Worm (Caenorhabditis elegans) whole organism, early embryonic: ENCODE data around the gene F55G11.7.

Source experiments
- F13C5.2 ChIP-seq: sonication (generic microtip); optimal IDR thresholded peaks from 2 replicates; lab custom pipeline; 2017; ENCODE audit warnings: mild to moderate bottlenecking, missing genetic modification characterization, inconsistent platforms, missing compliant biosample characterization
- aly-1 ChIP-seq: sonication (generic microtip); optimal IDR thresholded peaks from 2 replicates; lab custom pipeline; 2016; ENCODE audit warnings: missing genetic modification characterization, missing compliant biosample characterization
- ama-1 ChIP-seq: fragments of 150-350 bp; optimal IDR thresholded peaks from 2 replicates; lab custom pipeline; 2014
- ceh-13 ChIP-seq: fragments of 200-800 bp; sonication (Bioruptor generic); optimal IDR thresholded peaks from 2 replicates; lab custom pipeline; 2018; ENCODE audit warnings: mild to moderate bottlenecking, missing genetic modification characterization, missing compliant biosample characterization
- ceh-36 ChIP-seq: sonication (generic microtip); optimal IDR thresholded peaks from 2 replicates; lab custom pipeline; 2016; ENCODE audit warnings: missing genetic modification characterization, inconsistent platforms, missing compliant biosample characterization
- ets-7 ChIP-seq: sonication (generic microtip); optimal IDR thresholded peaks from 2 replicates; lab custom pipeline; 2016; ENCODE audit warnings: missing genotype, missing genetic modification characterization, missing compliant biosample characterization
- flt-1 ChIP-seq: fragments of 200-800 bp; sonication (Bioruptor generic); IDR thresholded peaks from 2 replicates; pipeline ENCODE4 v1.3.6; 2022; ENCODE audit warnings: missing genetic modification characterization, missing compliant biosample characterization
- hmbx-1 ChIP-seq: sonication (generic microtip); optimal IDR thresholded peaks from 2 replicates; lab custom pipeline; 2016; ENCODE audit warnings: mild to moderate bottlenecking, missing genetic modification characterization, missing compliant biosample characterization
- hmg-4 ChIP-seq: fragments of 200-800 bp; sonication (Bioruptor generic); optimal IDR thresholded peaks from 2 replicates; lab custom pipeline; 2018; ENCODE audit warnings: mild to moderate bottlenecking, missing genetic modification characterization, missing compliant biosample characterization
- hnd-1 ChIP-seq: sonication (generic microtip); optimal IDR thresholded peaks from 2 replicates; lab custom pipeline; 2016; ENCODE audit warnings: missing genetic modification characterization, missing compliant biosample characterization
- pes-1 ChIP-seq: fragments of 200-800 bp; sonication (Bioruptor generic); IDR thresholded peaks from 2 replicates; pipeline ENCODE4 v1.3.6; 2022; ENCODE audit warnings: missing genetic modification reagents, missing genetic modification characterization, missing compliant biosample characterization
- scrt-1 ChIP-seq: fragments of 200-800 bp; sonication (Bioruptor generic); IDR thresholded peaks from 2 replicates; pipeline ENCODE4 v1.3.6; 2022; ENCODE audit warnings: missing genetic modification characterization, missing compliant biosample characterization
- sea-1 ChIP-seq: fragments of 200-800 bp; sonication (Bioruptor generic); conservative IDR thresholded peaks from 2 replicates; pipeline ENCODE4 v1.3.6; 2022; ENCODE audit warnings: missing genetic modification characterization, missing compliant biosample characterization
- tbx-11 ChIP-seq: fragments of 200-800 bp; sonication (Bioruptor generic); IDR thresholded peaks from 2 replicates; pipeline ENCODE4 v1.3.6; 2022; ENCODE audit warnings: missing genetic modification characterization, missing compliant biosample characterization
- tbx-37 ChIP-seq: fragments of 200-800 bp; sonication (Bioruptor generic); conservative IDR thresholded peaks from 2 replicates; pipeline ENCODE4 v1.3.6; 2022; ENCODE audit warnings: missing genetic modification reagents, missing genetic modification characterization, missing compliant biosample characterization
- tra-4 ChIP-seq: sonication (generic microtip); optimal IDR thresholded peaks from 2 replicates; lab custom pipeline; 2017; ENCODE audit warnings: missing genetic modification characterization, missing compliant biosample characterization

The F55G11.7 gene

ce11 chrIV:12999087-12999486 lies 38.9 kb downstream of the F55G11.7 start:
- TF ChIP-seq hmbx-1 (tag; lab: Kevin White, UChicago): no peak
- TF ChIP-seq tbx-37 (GFP tag; lab: Robert Waterston, UW): no peak
- TF ChIP-seq pes-1 (GFP tag; lab: Robert Waterston, UW): no peak
- no peak for TF ChIP-seq hnd-1 (tag; lab: Kevin White, UChicago)
- no peak for TF ChIP-seq aly-1
- TF ChIP-seq ama-1 (lab: Kevin White, UChicago): no peak
- TF ChIP-seq flt-1 (GFP tag; lab: Robert Waterston, UW): no peak
- no peak for TF ChIP-seq ets-7

ce11 chrIV:13008405-13009208 lies 48.4 kb downstream of the F55G11.7 start, which contains the start of gene mbk-2:
TSS of gene mbk-2 (plus strand) at chrIV:13009158.
- TF ChIP-seq F13C5.2 (tag; lab: Kevin White, UChicago) (no peak), tra-4 (tag; lab: Kevin White, UChicago) (no peak), tbx-37 (GFP tag; lab: Robert Waterston, UW) (no peak), pes-1 (GFP tag; lab: Robert Waterston, UW) (no peak), hmg-4 (GFP tag; lab: Kevin White, UChicago) (no peak), hmbx-1 (tag; lab: Kevin White, UChicago) (no peak), hnd-1 (tag; lab: Kevin White, UChicago) (no peak), ceh-13 (GFP tag; lab: Kevin White, UChicago) (no peak), ama-1 (lab: Kevin White, UChicago) (no peak), aly-1 (no peak), flt-1 (GFP tag; lab: Robert Waterston, UW) (no peak), scrt-1 (GFP tag; lab: Robert Waterston, UW) (no peak), sea-1 (GFP tag; lab: Robert Waterston, UW) (no peak), tbx-11 (GFP tag; lab: Robert Waterston, UW) (no peak)

DNA sequence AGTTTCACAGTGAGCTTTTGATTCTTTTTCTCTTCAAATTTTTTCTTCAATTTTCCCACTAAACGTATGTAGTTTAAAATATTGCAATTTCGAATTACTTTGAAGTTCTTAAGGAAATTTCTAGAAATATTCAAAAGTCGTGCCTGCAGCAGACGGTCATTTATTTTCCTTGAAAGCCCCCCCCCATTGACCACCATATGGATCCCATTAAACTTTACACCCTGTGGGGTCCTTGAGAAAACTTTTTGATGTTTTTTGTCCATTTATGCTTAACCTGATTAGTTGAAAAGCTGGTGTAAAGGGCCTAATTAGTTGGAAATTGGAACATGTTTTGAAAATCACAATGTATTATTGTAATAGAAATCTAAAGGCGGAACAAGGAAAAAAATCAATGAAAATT lies 49.3 kb downstream of the F55G11.7 start:
- TF ChIP-seq tra-4 (tag; lab: Kevin White, UChicago): no peak
- TF ChIP-seq tbx-11 (GFP tag; lab: Robert Waterston, UW): no peak
- TF ChIP-seq ceh-13 (GFP tag; lab: Kevin White, UChicago): no peak
- no peak for TF ChIP-seq ceh-36 (tag; lab: Kevin White, UChicago)
- TF ChIP-seq ets-7: no peak
- no peak for TF ChIP-seq F13C5.2 (tag; lab: Kevin White, UChicago)
- no peak for TF ChIP-seq pes-1 (GFP tag; lab: Robert Waterston, UW)
- no peak for TF ChIP-seq flt-1 (GFP tag; lab: Robert Waterston, UW)
- no peak for TF ChIP-seq tbx-37 (GFP tag; lab: Robert Waterston, UW)
